Fruit fly (Drosophila melanogaster) whole organism, embryonic: ENCODE results near the gene Vps26.
A peak's percentile ranks its signal among the peaks of the same experiment; 100 is the strongest.

Experiments used
- Awh ChIP-seq: fragments of 200-800 bp; sonication (Bioruptor generic); IDR thresholded peaks from 2 replicates; pipeline ENCODE4, ENCODE4 v1.3.6; 2022; ENCODE audit warnings: missing biosample characterization, missing genetic modification characterization
- BEAF-32 ChIP-seq: fragments of 200-800 bp; sonication (Bioruptor generic); optimal IDR thresholded peaks from 3 replicates; lab custom pipeline; 2017; ENCODE audit warnings: missing biosample characterization, missing genetic modification characterization, mild to moderate bottlenecking, moderate library complexity, missing genetic modification reagents
- CG11247 ChIP-seq: fragments of 200-800 bp; sonication (Bioruptor generic); IDR thresholded peaks from 2 replicates; pipeline ENCODE4 v1.3.6; 2022; ENCODE audit warnings: missing biosample characterization, missing genetic modification characterization
- CG12942 ChIP-seq: fragments of 200-800 bp; sonication (Bioruptor generic); optimal IDR thresholded peaks from 3 replicates; lab custom pipeline; 2016; ENCODE audit warnings: missing biosample characterization, missing genetic modification characterization
- CG18619 ChIP-seq: fragments of 200-800 bp; sonication (Bioruptor generic); optimal IDR thresholded peaks from 3 replicates; lab custom pipeline; 2017; ENCODE audit warnings: missing biosample characterization, mild to moderate bottlenecking, missing genetic modification characterization
- CG2712 ChIP-seq: fragments of 200-800 bp; optimal IDR thresholded peaks from 3 replicates; lab custom pipeline; 2019; ENCODE audit warnings: missing biosample characterization, mild to moderate bottlenecking, missing genetic modification characterization, moderate library complexity
- CG2889 ChIP-seq: fragments of 200-800 bp; sonication (Bioruptor generic); IDR thresholded peaks from 3 replicates; pipeline ENCODE4 v1.3.6; 2022; ENCODE audit warnings: missing biosample characterization, missing genetic modification characterization
- CG34376 ChIP-seq: fragments of 200-800 bp; sonication (Bioruptor generic); optimal IDR thresholded peaks from 2 replicates; lab custom pipeline; 2018; ENCODE audit warnings: missing biosample characterization, mild to moderate bottlenecking, missing genetic modification characterization
- CG6683 ChIP-seq: fragments of 200-800 bp; sonication (Bioruptor generic); optimal IDR thresholded peaks from 2 replicates; lab custom pipeline; 2017; ENCODE audit warnings: missing biosample characterization, mild to moderate bottlenecking, missing genetic modification characterization, missing genetic modification reagents
- CG6791 ChIP-seq: fragments of 200-800 bp; sonication (Bioruptor generic); IDR thresholded peaks from 3 replicates; pipeline ENCODE4 v1.3.6; 2022; ENCODE audit warnings: missing biosample characterization, missing genetic modification characterization; ENCODE audit not compliant: partially characterized antibody
- D19B ChIP-seq: fragments of 200-800 bp; sonication (Bioruptor generic); optimal IDR thresholded peaks from 2 replicates; lab custom pipeline; 2017; ENCODE audit warnings: missing biosample characterization, mild to moderate bottlenecking, missing genetic modification characterization
- Dbx ChIP-seq: fragments of 200-800 bp; sonication (Bioruptor generic); IDR thresholded peaks from 3 replicates; pipeline ENCODE4 v1.3.6; 2022; ENCODE audit warnings: missing biosample characterization, missing genetic modification characterization
- Dip3 ChIP-seq: fragments of 200-800 bp; sonication (Bioruptor generic); optimal IDR thresholded peaks from 3 replicates; lab custom pipeline; 2016; ENCODE audit warnings: missing biosample characterization, missing genetic modification characterization
- Hey ChIP-seq: fragments of 200-800 bp; sonication (Bioruptor generic); optimal IDR thresholded peaks from 3 replicates; lab custom pipeline; 2018; ENCODE audit warnings: missing biosample characterization, mild to moderate bottlenecking, missing genetic modification characterization
- chinmo ChIP-seq: fragments of 200-800 bp; sonication (Bioruptor generic); IDR thresholded peaks from 4 replicates; pipeline ENCODE4 v1.3.6; 2022; ENCODE audit warnings: missing biosample characterization, missing genetic modification characterization; ENCODE audit not compliant: partially characterized antibody
- crp ChIP-seq, 2 experiments: fragments of 200-800 bp; sonication (Bioruptor generic); optimal IDR thresholded peaks; 2 replicates in 1 of 2; 3 replicates in 1 of 2; lab custom pipeline; 2017; ENCODE audit warnings: missing biosample characterization in 2 of 2, missing genetic modification characterization in 2 of 2, mild to moderate bottlenecking in 1 of 2, moderate library complexity in 1 of 2
- en ChIP-seq: fragments of 200-800 bp; sonication (Bioruptor generic); optimal IDR thresholded peaks from 2 replicates; lab custom pipeline; 2016; ENCODE audit warnings: missing biosample characterization, missing genetic modification characterization
- her ChIP-seq: fragments of 200-800 bp; sonication (Bioruptor generic); optimal IDR thresholded peaks from 2 replicates; lab custom pipeline; 2016; ENCODE audit warnings: missing biosample characterization, missing genetic modification characterization
- hth ChIP-seq: fragments of >200 bp; optimal IDR thresholded peaks from 2 replicates; lab custom pipeline; 2017; ENCODE audit warnings: inconsistent platforms
- nerfin-1 ChIP-seq: fragments of 200-800 bp; sonication (Bioruptor generic); optimal IDR thresholded peaks from 3 replicates; lab custom pipeline; 2019; ENCODE audit warnings: missing biosample characterization, mild to moderate bottlenecking, missing genetic modification characterization, moderate library complexity
- pfk ChIP-seq: fragments of 200-800 bp; sonication (Bioruptor generic); optimal IDR thresholded peaks from 2 replicates; lab custom pipeline; 2018; ENCODE audit warnings: missing biosample characterization, mild to moderate bottlenecking, missing genetic modification characterization, moderate library complexity
- ranshi ChIP-seq: fragments of 200-800 bp; sonication (Bioruptor generic); IDR thresholded peaks from 2 replicates; pipeline ENCODE4 v1.3.6; 2022; ENCODE audit warnings: missing biosample characterization, missing genetic modification characterization

Gene Vps26

DNA sequence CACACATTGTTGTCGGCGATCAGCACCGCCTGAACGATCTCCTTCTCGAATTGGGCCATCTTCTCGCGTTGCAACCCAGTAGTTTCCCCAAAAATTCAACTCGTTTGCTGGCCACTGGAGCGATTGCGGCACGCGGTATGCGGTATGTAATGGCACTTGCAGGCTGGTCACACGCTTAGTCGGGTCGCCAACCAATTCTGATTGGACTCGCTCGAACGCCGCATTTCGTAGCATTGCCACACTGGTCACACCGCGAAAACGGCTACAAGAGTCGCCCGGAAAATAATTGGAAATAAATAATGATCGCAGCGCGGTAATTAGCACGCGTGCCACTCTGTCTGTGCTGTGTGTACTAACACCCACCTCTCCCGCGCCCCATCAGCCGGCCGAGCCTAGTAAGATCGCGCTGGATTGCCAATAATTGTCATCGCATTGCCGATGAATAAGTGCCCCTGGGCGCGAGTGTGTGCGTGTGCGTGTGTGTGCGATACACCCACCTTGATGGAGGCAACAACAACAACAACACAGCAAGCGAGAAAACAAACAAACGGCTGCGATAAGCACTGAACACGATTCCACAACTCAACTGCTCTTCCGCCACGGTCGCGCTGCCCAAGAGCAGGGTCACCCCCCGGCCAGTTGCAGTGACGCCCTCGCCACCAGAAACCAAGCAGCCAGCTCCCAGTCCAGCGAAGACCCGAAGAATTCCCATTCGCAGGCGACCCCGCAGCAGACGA is 49.3 kb downstream of the Vps26 start, which contains the start of the genes eIF2Bepsilon and Ocrl (continued):
- peak in 1 of 2 experiments; percentile 35 for TF ChIP-seq crp (GFP tag; optimal IDR thresholded peaks at IDR 0.05; lab: Kevin White, UChicago)
- peak; percentile 49 for TF ChIP-seq nerfin-1
- peak; percentile 14 for TF ChIP-seq CG34376 (GFP tag; lab: Kevin White, UChicago)
- peak; percentile 29 for TF ChIP-seq CG2712 (tag; lab: Kevin White, UChicago)
- no peak for TF ChIP-seq Hey (tag; lab: Kevin White, UChicago)
- TF ChIP-seq pfk (GFP tag; lab: Kevin White, UChicago): no peak
- TF ChIP-seq her: peak; percentile 44
- TF ChIP-seq Awh (GFP tag; lab: Robert Waterston, UW): no peak
- no peak for TF ChIP-seq Dip3 (GFP tag; lab: Kevin White, UChicago)
- TF ChIP-seq CG11247 (GFP tag; lab: Robert Waterston, UW): no peak
- TF ChIP-seq Dbx (GFP tag; lab: Robert Waterston, UW): no peak
- peak; percentile 3 for TF ChIP-seq CG6683 (GFP tag; lab: Kevin White, UChicago)
- TF ChIP-seq chinmo (GFP tag; lab: Robert Waterston, UW): 0 out of 4 replicates have a peak, but pooled peaks have one; percentile 58
- TF ChIP-seq BEAF-32 (GFP tag; lab: Kevin White, UChicago): peak; percentile 59
- TF ChIP-seq CG12942 (GFP tag; lab: Kevin White, UChicago): no peak
- TF ChIP-seq CG2889 (GFP tag; lab: Robert Waterston, UW): no peak
- TF ChIP-seq CG6791: no peak
- TF ChIP-seq D19B: no peak
- TF ChIP-seq en (GFP tag; lab: Kevin White, UChicago): no peak
- TF ChIP-seq ranshi (GFP tag; lab: Robert Waterston, UW): no peak
- TF ChIP-seq hth (lab: Kevin White, UChicago): no peak
- TF ChIP-seq CG18619 (GFP tag; lab: Kevin White, UChicago): no peak
